Worm (Caenorhabditis elegans): ENCODE results near the gene lgc-43.

- no peak for TF ChIP-seq pes-1 (GFP tag; IDR thresholded peaks at IDR 0.05)
- TF ChIP-seq B0310.2 (tag; optimal IDR thresholded peaks at IDR 0.05): no peak
- TF ChIP-seq ceh-13 (GFP tag; optimal IDR thresholded peaks at IDR 0.05): no peak
- TF ChIP-seq flt-1 (GFP tag; IDR thresholded peaks at IDR 0.05): no peak
- TF ChIP-seq hnd-1 (tag; optimal IDR thresholded peaks at IDR 0.05): no peak
- no peak for TF ChIP-seq ama-1 (optimal IDR thresholded peaks at IDR 0.05)
- no peak for TF ChIP-seq tbx-11 (GFP tag; IDR thresholded peaks at IDR 0.05)
- no peak for TF ChIP-seq sea-1 (GFP tag; conservative IDR thresholded peaks at IDR 0.05)
Measured at ce11 chrIV:10542283-10542682, 36.2 kb upstream of the lgc-43 start.

Data from whole organism, early embryonic.